Worm (Caenorhabditis elegans): ENCODE data around the gene C44H4.8.
A peak's percentile ranks its signal among the peaks of the same experiment; 100 is the strongest.

The C44H4.8 gene

DNA sequence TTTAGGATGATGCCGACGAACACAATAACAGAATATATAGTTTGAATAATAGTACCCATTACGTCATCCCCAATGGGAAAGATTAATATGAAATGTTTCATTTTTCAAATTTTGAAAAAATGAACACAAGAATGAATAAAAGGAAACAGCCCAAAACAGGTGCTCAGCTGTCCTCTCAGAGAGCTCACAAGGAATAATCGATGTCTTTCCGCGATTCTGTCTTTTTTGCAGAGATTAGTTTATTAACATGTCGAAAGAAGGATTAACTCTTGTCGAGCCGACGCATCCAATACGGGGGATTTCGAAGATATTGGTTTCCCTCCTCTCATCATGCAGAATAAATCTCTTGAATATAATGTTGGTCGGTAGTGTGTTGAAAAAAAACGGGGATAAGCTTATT lies 33.9 kb downstream of the C44H4.8 start, which contains the start of gene F54E4.2:
TSS of gene F54E4.2 (minus strand) at position 101 of the 400 bp plus-strand sequence.
- TF ChIP-seq ceh-14 (tag; optimal IDR thresholded peaks at IDR 0.05) (no peak), nhr-232 (tag; optimal IDR thresholded peaks at IDR 0.05) (no peak), ceh-45 (GFP tag; IDR thresholded peaks at IDR 0.05) (no peak), fkh-10 (GFP tag; optimal IDR thresholded peaks at IDR 0.05) (no peak), T23F11.4 (GFP tag; optimal IDR thresholded peaks at IDR 0.05) (no peak)

DNA sequence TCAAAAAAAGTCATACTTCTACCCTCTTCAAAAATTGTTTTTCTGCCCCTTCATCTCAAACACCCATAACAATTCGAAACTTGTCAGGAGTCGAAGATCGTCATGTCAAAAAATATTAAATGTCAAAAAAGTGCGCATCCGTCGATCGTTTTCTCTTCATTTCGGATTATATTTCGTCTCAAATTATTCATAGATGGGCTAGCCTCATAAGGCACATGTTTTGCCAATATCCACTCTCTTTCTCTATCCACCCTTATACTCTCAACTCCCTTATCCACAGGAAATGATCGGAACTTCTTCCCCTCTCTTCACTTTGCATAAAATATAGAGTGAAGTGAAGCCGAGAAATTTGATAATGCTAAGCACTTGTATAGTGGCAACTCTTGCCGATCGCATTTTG lies 38.8 kb downstream of the C44H4.8 start:
- no peak for TF ChIP-seq dve-1 (tag; optimal IDR thresholded peaks at IDR 0.05)
- no peak for TF ChIP-seq dmd-4 (tag; optimal IDR thresholded peaks at IDR 0.05; ENCODE audit: borderline replicate concordance)
- TF ChIP-seq unc-42 (tag; optimal IDR thresholded peaks at IDR 0.05), result peak; percentile 47

DNA sequence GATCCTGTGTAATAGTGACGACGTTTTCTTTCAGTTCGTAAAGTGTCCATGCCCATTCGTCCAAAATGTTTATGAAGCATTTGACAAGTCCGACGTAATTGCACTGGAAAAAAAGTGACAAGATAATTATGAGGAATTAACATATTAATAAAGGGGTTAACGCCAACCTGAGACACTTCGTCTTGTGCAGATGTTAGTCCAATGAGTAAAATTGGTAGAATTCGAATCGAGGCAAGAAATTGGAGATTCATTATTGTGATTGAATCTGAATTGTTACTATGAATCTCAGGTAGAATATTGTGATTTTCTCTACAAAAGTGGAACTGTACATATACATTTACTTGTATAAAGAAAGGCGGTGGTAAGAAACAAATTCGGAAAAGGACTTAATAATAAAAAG lies 41.2 kb downstream of the C44H4.8 start, which contains the start of gene F54E4.3:
TSS of gene F54E4.3 (minus strand) at position 265 of the 400 bp plus-strand sequence.
- no peak for TF ChIP-seq pros-1 (tag; optimal IDR thresholded peaks at IDR 0.05)
- no peak for TF ChIP-seq hlh-8 (tag; optimal IDR thresholded peaks at IDR 0.05)
- no peak for TF ChIP-seq ceh-48 (tag; optimal IDR thresholded peaks at IDR 0.05)
- TF ChIP-seq C08G9.2 (tag; optimal IDR thresholded peaks at IDR 0.05), result no peak
- no peak for TF ChIP-seq pax-1 (tag; optimal IDR thresholded peaks at IDR 0.05)
- no peak for TF ChIP-seq fkh-6 (tag; optimal IDR thresholded peaks at IDR 0.05)
- no peak for TF ChIP-seq ceh-22 (tag; optimal IDR thresholded peaks at IDR 0.05)
- no peak for TF ChIP-seq fax-1 (tag; optimal IDR thresholded peaks at IDR 0.05)
- no peak for TF ChIP-seq ceh-18 (tag; optimal IDR thresholded peaks at IDR 0.05)
- TF ChIP-seq dmd-4 (tag; optimal IDR thresholded peaks at IDR 0.05; ENCODE audit: borderline replicate concordance), result no peak
- TF ChIP-seq dve-1 (tag; optimal IDR thresholded peaks at IDR 0.05), result no peak
- TF ChIP-seq pag-3 (tag; optimal IDR thresholded peaks at IDR 0.05; ENCODE audit: borderline replicate concordance), result no peak
- no peak for TF ChIP-seq nhr-232 (tag; optimal IDR thresholded peaks at IDR 0.05)
- no peak for TF ChIP-seq che-1 (tag; optimal IDR thresholded peaks at IDR 0.05)
- no peak for TF ChIP-seq ama-1 (optimal IDR thresholded peaks at IDR 0.05)
- no peak for TF ChIP-seq pqm-1 (tag; optimal IDR thresholded peaks at IDR 0.05)
- TF ChIP-seq ahr-1 (tag; optimal IDR thresholded peaks at IDR 0.05), result no peak
- no peak for TF ChIP-seq lin-11 (tag; optimal IDR thresholded peaks at IDR 0.05)
- no peak for TF ChIP-seq ceh-2 (tag; optimal IDR thresholded peaks at IDR 0.05)

DNA sequence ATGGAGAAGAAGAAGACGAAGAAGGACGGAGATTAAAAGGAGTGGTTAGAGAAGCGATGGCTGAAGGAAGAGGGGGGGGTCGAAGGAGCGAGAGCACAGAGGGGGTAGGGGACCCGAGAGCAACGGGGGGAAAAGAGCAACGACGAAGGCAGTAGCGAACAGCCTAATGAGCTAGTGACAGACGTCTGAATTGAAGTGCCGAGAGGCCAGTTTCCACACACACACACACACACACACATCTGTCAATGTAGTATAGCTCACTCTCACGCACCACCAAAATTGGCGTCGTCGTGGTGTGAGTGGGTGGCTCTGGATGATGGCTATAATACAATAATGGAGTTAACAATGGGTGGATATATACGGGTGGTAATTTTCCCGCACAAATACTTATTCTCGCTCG lies 41.8 kb downstream of the C44H4.8 start:
- TF ChIP-seq nhr-11 (tag; optimal IDR thresholded peaks at IDR 0.05), result no peak
- TF ChIP-seq ets-4 (tag; optimal IDR thresholded peaks at IDR 0.05), result no peak
- no peak for TF ChIP-seq ceh-18 (tag; optimal IDR thresholded peaks at IDR 0.05)
- no peak for TF ChIP-seq unc-3 (GFP tag; conservative IDR thresholded peaks at IDR 0.05)
- no peak for TF ChIP-seq unc-3 (tag; optimal IDR thresholded peaks at IDR 0.05)
- no peak for TF ChIP-seq unc-86 (tag; optimal IDR thresholded peaks at IDR 0.05)
- peak; percentile 44 for TF ChIP-seq ceh-31 (tag; optimal IDR thresholded peaks at IDR 0.05)
- no peak for TF ChIP-seq ama-1 (optimal IDR thresholded peaks at IDR 0.05)
- TF ChIP-seq ceh-6 (GFP tag; optimal IDR thresholded peaks at IDR 0.05), result peak; percentile 9
- no peak for TF ChIP-seq fkh-6 (tag; optimal IDR thresholded peaks at IDR 0.05)
- TF ChIP-seq C38D4.7 (GFP tag; optimal IDR thresholded peaks at IDR 0.05), result peak; percentile 3
- no peak for TF ChIP-seq F13H6.1 (tag; optimal IDR thresholded peaks at IDR 0.05)
- TF ChIP-seq ceh-19 (GFP tag; optimal IDR thresholded peaks at IDR 0.05), result peak; percentile 46
- peak; percentile 98 for TF ChIP-seq unc-42 (tag; optimal IDR thresholded peaks at IDR 0.05)
- TF ChIP-seq pha-2 (tag; optimal IDR thresholded peaks at IDR 0.05), result no peak
- no peak for TF ChIP-seq hlh-6 (tag; optimal IDR thresholded peaks at IDR 0.05)
- TF ChIP-seq sox-2 (GFP tag; IDR thresholded peaks at IDR 0.05), result no peak
- TF ChIP-seq rnt-1 (tag; optimal IDR thresholded peaks at IDR 0.05), result no peak
- no peak for TF ChIP-seq ceh-9 (tag; optimal IDR thresholded peaks at IDR 0.05)
- TF ChIP-seq pqm-1 (tag; optimal IDR thresholded peaks at IDR 0.05), result no peak
- no peak for TF ChIP-seq odd-2 (tag; optimal IDR thresholded peaks at IDR 0.05)
- TF ChIP-seq T23F11.4 (GFP tag; optimal IDR thresholded peaks at IDR 0.05), result no peak
- TF ChIP-seq mec-3 (tag; optimal IDR thresholded peaks at IDR 0.05; ENCODE audit: borderline replicate concordance), result no peak
- TF ChIP-seq dmd-4 (tag; optimal IDR thresholded peaks at IDR 0.05; ENCODE audit: borderline replicate concordance), result no peak
- no peak for TF ChIP-seq sox-4 (tag; optimal IDR thresholded peaks at IDR 0.05)
- peak; percentile 60 for TF ChIP-seq unc-55 (GFP tag; optimal IDR thresholded peaks at IDR 0.05)
- no peak for TF ChIP-seq ahr-1 (tag; optimal IDR thresholded peaks at IDR 0.05)
- TF ChIP-seq nfya-1 (tag; optimal IDR thresholded peaks at IDR 0.05), result peak; percentile 19
- TF ChIP-seq pros-1 (tag; optimal IDR thresholded peaks at IDR 0.05), result peak; percentile 25
- peak; percentile 1 for TF ChIP-seq madf-2 (tag; optimal IDR thresholded peaks at IDR 0.05)
- no peak for TF ChIP-seq hlh-15 (tag; optimal IDR thresholded peaks at IDR 0.05)
